Worm (Caenorhabditis elegans) whole organism, mixed stage, embryonic: ENCODE measurements around the gene gegf-1.

Experiments
- ces-1 ChIP-seq: fragments of 150-350 bp; optimal IDR thresholded peaks from 2 replicates; lab custom pipeline; 2014; ENCODE audit warnings: missing biosample characterization, missing genetic modification reagents, missing genetic modification characterization
- elt-3 ChIP-seq: fragments of 150-350 bp; optimal IDR thresholded peaks from 2 replicates; lab custom pipeline; 2014; ENCODE audit warnings: missing biosample characterization, missing genetic modification characterization
- lin-13 ChIP-seq: fragments of 150-350 bp; optimal IDR thresholded peaks from 2 replicates; lab custom pipeline; 2014; ENCODE audit warnings: missing biosample characterization, missing genetic modification characterization
- unc-39 ChIP-seq: fragments of 150-350 bp; optimal IDR thresholded peaks from 2 replicates; lab custom pipeline; 2014; ENCODE audit warnings: missing biosample characterization, missing genetic modification characterization

DNA sequence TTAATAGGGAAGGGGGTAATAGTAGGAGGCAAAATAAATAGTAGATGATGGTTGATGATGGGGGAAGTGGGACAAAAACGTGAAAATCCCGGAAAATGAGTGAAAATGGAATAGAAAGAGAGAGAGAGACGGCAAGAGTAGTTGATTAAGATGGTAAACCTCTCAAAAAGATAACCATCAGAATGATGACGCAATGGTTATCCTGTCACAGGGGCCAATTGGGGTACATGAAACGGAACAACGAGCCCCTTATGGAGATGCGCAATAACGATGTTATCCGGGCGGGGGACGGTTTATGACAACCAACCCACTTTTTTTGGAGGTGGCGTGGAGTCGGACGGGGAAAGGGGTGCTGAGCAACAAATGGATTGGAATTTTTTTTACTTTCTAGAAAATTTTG is 7.9 kb downstream of the gegf-1 start:
- TF ChIP-seq elt-3 (tag; lab: Kevin White, UChicago) (no peak), unc-39 (tag; lab: Kevin White, UChicago) (no peak), ces-1 (GFP tag; lab: Kevin White, UChicago) (no peak), lin-13 (tag; lab: Kevin White, UChicago) (no peak)
